Worm (Caenorhabditis elegans) whole organism, young adult: ENCODE data around the gene F42A9.6.

Experiments
- F55B11.4 ChIP-seq: sonication (generic microtip); optimal IDR thresholded peaks from 2 replicates; lab custom pipeline; 2016; ENCODE audit warnings: missing compliant biosample characterization, missing genetic modification characterization, borderline replicate concordance; ENCODE audit not compliant: insufficient read depth
- nhr-90 ChIP-seq: sonication (generic microtip); optimal IDR thresholded peaks from 2 replicates; lab custom pipeline; 2016; ENCODE audit warnings: missing genotype, mild to moderate bottlenecking, missing genetic modification characterization, missing compliant biosample characterization
- unc-130 ChIP-seq: sonication (generic microtip); optimal IDR thresholded peaks from 2 replicates; lab custom pipeline; 2016; ENCODE audit warnings: missing genetic modification reagents, missing genetic modification characterization, missing compliant biosample characterization
- unc-62 ChIP-seq: fragments of 150-350 bp; optimal IDR thresholded peaks from 2 replicates; lab custom pipeline; 2014; ENCODE audit warnings: missing biosample characterization, missing genetic modification reagents, missing genetic modification characterization
- xnd-1 ChIP-seq: sonication (generic microtip); optimal IDR thresholded peaks from 2 replicates; lab custom pipeline; 2016; ENCODE audit warnings: missing genotype, missing genetic modification reagents, missing genetic modification characterization, missing compliant biosample characterization

ce11 chrIV:8630243-8630642 is 21.2 kb downstream of the F42A9.6 start:
- TF ChIP-seq F55B11.4 (tag; lab: Kevin White, UChicago) (no peak), unc-130 (GFP tag; lab: Kevin White, UChicago) (no peak), nhr-90 (tag; lab: Kevin White, UChicago) (no peak), xnd-1 (no peak), unc-62 (GFP tag; lab: Kevin White, UChicago) (no peak)
